Fruit fly (Drosophila melanogaster): ENCODE data around the gene EAChm.

The EAChm gene

dm6 chr3L:15040329-15040886 is 14.2 kb upstream of the EAChm start:
- TF ChIP-seq fru (GFP tag; optimal IDR thresholded peaks at IDR 0.05): no peak
- no peak for TF ChIP-seq ey (GFP tag; optimal IDR thresholded peaks at IDR 0.05)
- no peak for TF ChIP-seq jim (GFP tag; optimal IDR thresholded peaks at IDR 0.05)
- no peak for TF ChIP-seq dmrt93B (GFP tag; optimal IDR thresholded peaks at IDR 0.05)
- TF ChIP-seq CG32264 (GFP tag; optimal IDR thresholded peaks at IDR 0.05): no peak
- no peak for TF ChIP-seq Vsx2 (GFP tag; optimal IDR thresholded peaks at IDR 0.05; ENCODE audit: partially characterized antibody)
- TF ChIP-seq Dif (GFP tag; optimal IDR thresholded peaks at IDR 0.05; ENCODE audit: partially characterized antibody): no peak
- TF ChIP-seq Jra (GFP tag; optimal IDR thresholded peaks at IDR 0.05): no peak
- TF ChIP-seq Mio (GFP tag; optimal IDR thresholded peaks at IDR 0.05): no peak
- no peak for TF ChIP-seq brk (GFP tag; optimal IDR thresholded peaks at IDR 0.05)
- TF ChIP-seq sv (GFP tag; optimal IDR thresholded peaks at IDR 0.05): no peak
- TF ChIP-seq CrebA (GFP tag; optimal IDR thresholded peaks at IDR 0.05; ENCODE audit: borderline replicate concordance): no peak
- no peak for TF ChIP-seq sage (GFP tag; optimal IDR thresholded peaks at IDR 0.05)
- TF ChIP-seq dl (GFP tag; optimal IDR thresholded peaks at IDR 0.05; ENCODE audit: insufficient read depth in 1 of 2, partially characterized antibody in 2 of 2): no peak
- TF ChIP-seq Abd-B (GFP tag; optimal IDR thresholded peaks at IDR 0.05): no peak
- TF ChIP-seq GATAd (GFP tag; optimal IDR thresholded peaks at IDR 0.05): no peak
- no peak for TF ChIP-seq psq (GFP tag; optimal IDR thresholded peaks at IDR 0.05)
- TF ChIP-seq h (GFP tag; optimal IDR thresholded peaks at IDR 0.05): no peak
- TF ChIP-seq Hr78 (GFP tag; optimal IDR thresholded peaks at IDR 0.05): no peak
- no peak for TF ChIP-seq Myc (optimal IDR thresholded peaks at IDR 0.05)

dm6 chr3L:15042470-15042869 is 12.1 kb upstream of the EAChm start, which contains the start of gene Rpn12R:
TSS of gene Rpn12R (minus strand) at chr3L:15042570.
- TF ChIP-seq woc (GFP tag; optimal IDR thresholded peaks at IDR 0.05): no peak
- no peak for TF ChIP-seq HLH106 (tag; optimal IDR thresholded peaks at IDR 0.05)
- no peak for TF ChIP-seq OdsH (GFP tag; optimal IDR thresholded peaks at IDR 0.05)
- TF ChIP-seq Sp1 (GFP tag; optimal IDR thresholded peaks at IDR 0.05): no peak
- TF ChIP-seq CG32264 (GFP tag; optimal IDR thresholded peaks at IDR 0.05): no peak
- TF ChIP-seq GATAd (GFP tag; optimal IDR thresholded peaks at IDR 0.05): no peak
- no peak for TF ChIP-seq fru (GFP tag; optimal IDR thresholded peaks at IDR 0.05)
- no peak for TF ChIP-seq dmrt93B (GFP tag; optimal IDR thresholded peaks at IDR 0.05)
- TF ChIP-seq lola (GFP tag; optimal IDR thresholded peaks at IDR 0.05): no peak
- no peak for TF ChIP-seq br (GFP tag; optimal IDR thresholded peaks at IDR 0.05)

- TF ChIP-seq usp (GFP tag; optimal IDR thresholded peaks at IDR 0.05) (no peak), brk (GFP tag; optimal IDR thresholded peaks at IDR 0.05) (no peak), Dfd (GFP tag; optimal IDR thresholded peaks at IDR 0.05) (peak; percentile 75), HLH106 (tag; optimal IDR thresholded peaks at IDR 0.05) (no peak), Dif (GFP tag; optimal IDR thresholded peaks at IDR 0.05; ENCODE audit: partially characterized antibody) (no peak), GATAd (GFP tag; optimal IDR thresholded peaks at IDR 0.05) (no peak)
Observed at dm6 chr3L:15043465-15043864, 11.1 kb upstream of the EAChm start.

- TF ChIP-seq CG32264 (GFP tag; optimal IDR thresholded peaks at IDR 0.05) (no peak), dl (GFP tag; optimal IDR thresholded peaks at IDR 0.05; ENCODE audit: insufficient read depth in 1 of 2, partially characterized antibody in 2 of 2) (no peak), Jra (GFP tag; optimal IDR thresholded peaks at IDR 0.05) (no peak), h (GFP tag; optimal IDR thresholded peaks at IDR 0.05) (no peak), sv (GFP tag; optimal IDR thresholded peaks at IDR 0.05) (no peak), tai (GFP tag; optimal IDR thresholded peaks at IDR 0.05) (no peak), woc (GFP tag; optimal IDR thresholded peaks at IDR 0.05) (no peak), Dif (GFP tag; optimal IDR thresholded peaks at IDR 0.05; ENCODE audit: partially characterized antibody) (no peak), Vsx2 (GFP tag; optimal IDR thresholded peaks at IDR 0.05; ENCODE audit: partially characterized antibody) (no peak), Hr83 (GFP tag; optimal IDR thresholded peaks at IDR 0.05; ENCODE audit: poor library complexity, severe bottlenecking) (no peak), br (GFP tag; optimal IDR thresholded peaks at IDR 0.05) (no peak), usp (GFP tag; optimal IDR thresholded peaks at IDR 0.05) (no peak), N (GFP tag; optimal IDR thresholded peaks at IDR 0.05) (no peak), CrebA (GFP tag; optimal IDR thresholded peaks at IDR 0.05; ENCODE audit: borderline replicate concordance) (no peak), rgr (GFP tag; optimal IDR thresholded peaks at IDR 0.05) (no peak), pan (optimal IDR thresholded peaks at IDR 0.05) (no peak), OdsH (GFP tag; optimal IDR thresholded peaks at IDR 0.05) (no peak), lola (GFP tag; optimal IDR thresholded peaks at IDR 0.05) (no peak)
Observed at dm6 chr3L:15043874-15044336, 10.7 kb upstream of the EAChm start, which contains the start of gene ind. TSS of gene ind (minus strand) at chr3L:15043924.

Measured in whole organism, wandering third instar larva.